Worm (Caenorhabditis elegans) whole organism, L3 larva: ENCODE data around the gene H40L08.9.

Source experiments
- elt-1 ChIP-seq: fragments of 150-350 bp; optimal IDR thresholded peaks from 2 replicates; lab custom pipeline; 2014; ENCODE audit warnings: missing biosample characterization, missing genetic modification characterization
- jun-1 ChIP-seq: fragments of 150-350 bp; optimal IDR thresholded peaks from 2 replicates; lab custom pipeline; 2014; ENCODE audit warnings: missing biosample characterization, missing genetic modification reagents, missing genetic modification characterization
- lin-39 ChIP-seq: fragments of 150-350 bp; optimal IDR thresholded peaks from 2 replicates; lab custom pipeline; 2018; ENCODE audit warnings: missing biosample characterization, missing genetic modification reagents, missing genetic modification characterization

H40L08.9 gene

ce11 chrX:15027566-15027965, 48.7 kb downstream of the H40L08.9 start:
- peak; percentile 88 for TF ChIP-seq lin-39 (tag; lab: Kevin White, UChicago)
- TF ChIP-seq elt-1 (tag; lab: Kevin White, UChicago): peak; percentile 45
- no peak for TF ChIP-seq jun-1 (tag; lab: Kevin White, UChicago)
